Worm (Caenorhabditis elegans): ENCODE data around the gene hecd-1.

Gene hecd-1

DNA sequence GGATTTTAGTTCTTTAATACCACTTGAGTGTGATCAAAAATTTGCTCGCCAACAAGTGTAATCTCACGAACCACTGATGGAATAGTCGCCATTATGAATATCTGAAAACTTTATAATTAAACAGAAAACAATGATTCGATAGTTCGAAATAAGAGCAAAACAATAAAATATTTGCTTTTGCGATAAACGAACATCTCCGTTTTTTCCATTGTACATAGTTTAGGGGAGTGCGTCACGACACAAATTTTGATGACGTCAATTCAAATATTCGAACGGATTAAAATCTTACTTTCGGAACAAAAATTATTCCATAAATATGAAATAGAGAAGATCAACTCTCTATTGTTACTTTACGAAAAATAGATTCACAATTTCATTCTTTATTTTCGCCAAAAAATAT, 10.5 kb downstream of the hecd-1 start, which contains the start of gene mutd-1:
Gene mutd-1 (minus strand): TSS at position 101 of the 400 bp plus-strand sequence.
- TF ChIP-seq him-1 (tag; optimal IDR thresholded peaks at IDR 0.05) (no peak), nfyb-1 (GFP tag; IDR thresholded peaks at IDR 0.05) (0 out of 2 replicates have a peak, but pooled peaks have one; percentile 15)

DNA sequence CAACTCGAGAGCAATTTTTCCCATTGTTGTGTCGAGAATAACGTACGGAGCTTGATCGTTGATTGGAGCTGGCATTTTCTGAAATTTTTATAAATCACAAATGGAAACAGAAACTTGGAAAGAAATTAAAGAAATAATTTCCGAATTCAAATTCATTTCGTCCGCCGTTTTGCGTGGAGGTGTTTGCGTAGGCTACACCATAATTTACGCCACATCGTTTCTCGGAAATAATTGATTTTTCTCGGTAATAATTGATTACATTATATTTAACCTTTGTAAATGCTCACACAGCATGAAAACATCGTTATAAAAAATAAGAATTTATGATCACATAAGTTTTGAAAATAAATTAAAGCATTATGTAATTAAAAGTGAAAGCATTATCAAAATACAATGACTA, 11.4 kb downstream of the hecd-1 start, which contains the start of gene cyn-12:
Gene cyn-12 (minus strand): TSS at position 78 of the 400 bp plus-strand sequence.
- TF ChIP-seq snpc-4 (GFP tag; optimal IDR thresholded peaks at IDR 0.05) = no peak
- peak in 1 of 4 experiments; percentile 3 for TF ChIP-seq snpc-4 (tag; optimal IDR thresholded peaks at IDR 0.05)
- peak; percentile 16 for TF ChIP-seq attf-5 (GFP tag; optimal IDR thresholded peaks at IDR 0.05)
- TF ChIP-seq rpc-1 (optimal IDR thresholded peaks at IDR 0.05) = no peak
- no peak for TF ChIP-seq rpc-1 (tag; optimal IDR thresholded peaks at IDR 0.05)
- TF ChIP-seq F33H1.4 (GFP tag; IDR thresholded peaks at IDR 0.05) = no peak
- no peak for TF ChIP-seq unc-62 (GFP tag; optimal IDR thresholded peaks at IDR 0.05)
- no peak for TF ChIP-seq die-1 (tag; optimal IDR thresholded peaks at IDR 0.05)
- peak; percentile 23 for TF ChIP-seq lin-54 (GFP tag; optimal IDR thresholded peaks at IDR 0.05)

DNA sequence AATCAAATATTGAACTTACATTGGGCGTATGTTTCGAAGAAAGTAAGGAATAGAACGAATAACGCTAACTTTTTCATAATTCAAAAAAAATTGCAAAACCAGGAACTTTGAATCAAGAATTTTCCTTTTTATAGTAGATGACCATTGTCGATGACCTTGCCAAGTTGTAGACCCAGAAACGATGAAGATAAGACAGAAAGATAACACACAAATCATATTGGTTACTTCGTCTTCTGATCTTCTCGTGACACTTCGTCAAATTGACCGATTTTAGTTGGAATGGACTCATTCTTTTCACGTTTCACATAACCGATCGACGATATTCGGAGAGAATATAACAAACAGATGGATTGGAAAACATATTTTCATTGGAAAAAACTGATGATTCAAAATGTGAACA, 12.7 kb downstream of the hecd-1 start, which contains the start of gene grsp-3:
Gene grsp-3 (minus strand): TSS at position 149 of the 400 bp plus-strand sequence.
- TF ChIP-seq ccch-3 (GFP tag; optimal IDR thresholded peaks at IDR 0.05) (no peak), nfya-2 (GFP tag; IDR thresholded peaks at IDR 0.05) (no peak), ama-1 (optimal IDR thresholded peaks at IDR 0.05) (no peak), ama-1 (GFP tag; optimal IDR thresholded peaks at IDR 0.05) (peak in 1 of 2 experiments; percentile 20), ztf-22 (GFP tag; optimal IDR thresholded peaks at IDR 0.05) (no peak), B0261.1 (tag; optimal IDR thresholded peaks at IDR 0.05) (no peak), sea-2 (GFP tag; IDR thresholded peaks at IDR 0.05) (no peak), ztf-18 (tag; optimal IDR thresholded peaks at IDR 0.05) (no peak)

DNA sequence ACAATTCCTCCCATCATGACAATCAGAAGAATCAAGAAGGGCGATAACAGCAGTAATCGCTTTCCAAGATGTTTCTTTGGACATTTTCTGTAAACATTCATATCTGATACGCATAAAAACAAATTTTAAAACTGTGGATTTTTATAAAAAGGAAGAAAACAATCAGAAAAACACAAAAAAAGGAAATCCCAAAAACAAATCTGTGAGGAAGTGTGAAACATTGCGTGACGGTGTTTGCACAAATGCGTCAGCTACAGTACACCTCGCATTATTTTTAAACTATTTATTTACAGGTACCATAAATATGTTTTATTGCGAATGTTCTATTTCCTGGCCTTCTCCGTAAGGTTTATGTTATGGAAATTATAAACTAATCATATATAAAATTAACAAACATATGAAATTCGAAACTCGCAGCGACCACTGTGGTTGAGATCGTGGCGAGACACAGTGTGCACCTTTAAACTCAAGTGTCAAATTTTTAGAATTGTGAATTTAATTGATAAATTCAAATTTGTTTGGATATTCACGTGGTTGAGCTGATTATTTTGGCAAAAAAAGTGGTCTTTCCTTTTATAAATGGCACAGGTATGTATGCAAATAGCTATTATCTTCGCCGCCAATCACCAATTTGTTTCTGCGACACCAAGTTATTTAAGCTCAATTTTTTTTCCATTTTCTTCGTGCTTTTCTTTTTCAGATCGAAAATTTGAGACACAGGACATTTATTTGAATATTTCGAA, 23.0 kb downstream of the hecd-1 start, which contains the start of the genes C34D4.10 and str-48:
Gene C34D4.10 (minus strand): TSS at position 101 of the 743 bp plus-strand sequence.
Gene str-48 (plus strand): TSS at position 693 of the 743 bp plus-strand sequence.
- TF ChIP-seq let-526 (GFP tag; IDR thresholded peaks at IDR 0.05) (no peak), lsl-1 (GFP tag; optimal IDR thresholded peaks at IDR 0.05) (peak; percentile 66), ekl-4 (GFP tag; IDR thresholded peaks at IDR 0.05) (no peak)

DNA sequence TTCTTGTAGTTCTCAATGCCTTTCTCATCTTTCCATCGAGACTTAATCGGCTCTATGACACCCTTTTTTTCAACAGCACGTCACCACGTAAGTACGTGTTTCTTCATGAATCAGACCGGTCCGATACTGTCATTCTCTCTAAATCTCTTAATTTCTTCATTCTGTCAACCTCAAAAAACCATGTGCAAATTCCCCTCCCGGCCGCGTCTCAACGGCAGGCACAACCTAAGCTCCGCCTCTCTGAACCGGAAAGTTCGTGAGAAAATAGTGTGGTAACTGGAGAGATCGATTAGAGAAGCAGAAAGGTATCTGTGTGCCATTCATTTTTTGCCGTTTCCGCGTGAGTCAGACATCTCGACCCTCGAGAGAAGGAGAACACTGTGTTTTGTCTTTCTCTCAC, 29.9 kb downstream of the hecd-1 start, which contains the start of gene nas-8:
Gene nas-8 (plus strand): TSS at position 301 of the 400 bp plus-strand sequence.
- no peak for TF ChIP-seq him-1 (tag; optimal IDR thresholded peaks at IDR 0.05)
- TF ChIP-seq dpl-1 (GFP tag; optimal IDR thresholded peaks at IDR 0.05) = no peak
- no peak for TF ChIP-seq tbp1 (GFP tag; optimal IDR thresholded peaks at IDR 0.05)
- TF ChIP-seq sea-2 (GFP tag; IDR thresholded peaks at IDR 0.05) = no peak
- TF ChIP-seq akir-1 (GFP tag; optimal IDR thresholded peaks at IDR 0.05) = no peak
- TF ChIP-seq B0336.3 (GFP tag; IDR thresholded peaks at IDR 0.05) = no peak
- no peak for TF ChIP-seq ceh-100 (GFP tag; IDR thresholded peaks at IDR 0.05)
- TF ChIP-seq rcor-1 (GFP tag; IDR thresholded peaks at IDR 0.05) = no peak
- no peak for TF ChIP-seq F33H1.4 (GFP tag; IDR thresholded peaks at IDR 0.05)
- no peak for TF ChIP-seq K12H6.12 (tag; optimal IDR thresholded peaks at IDR 0.05)
- no peak for TF ChIP-seq snpc-1.3 (tag; optimal IDR thresholded peaks at IDR 0.05; ENCODE audit: insufficient read depth)
- TF ChIP-seq F57C9.4 (tag; optimal IDR thresholded peaks at IDR 0.05) = no peak
- TF ChIP-seq attf-6 (GFP tag; IDR thresholded peaks at IDR 0.05) = no peak
- TF ChIP-seq ceh-58 (GFP tag; IDR thresholded peaks at IDR 0.05) = no peak
- TF ChIP-seq athp-1 (tag; optimal IDR thresholded peaks at IDR 0.05) = no peak
- no peak for TF ChIP-seq aptf-3 (GFP tag; IDR thresholded peaks at IDR 0.05)
- no peak for TF ChIP-seq F55B11.4 (tag; optimal IDR thresholded peaks at IDR 0.05; ENCODE audit: borderline replicate concordance, insufficient read depth)
- no peak for TF ChIP-seq nhr-120 (GFP tag; IDR thresholded peaks at IDR 0.05)
- no peak for TF ChIP-seq let-607 (tag; optimal IDR thresholded peaks at IDR 0.05)
